Worm (Caenorhabditis elegans) whole organism, L4/young adult: ENCODE results near the gene ZK177.1.

Experiments used
- W03F9.2 ChIP-seq: fragments of 150-350 bp; optimal IDR thresholded peaks from 2 replicates; lab custom pipeline; 2014; ENCODE audit warnings: missing biosample characterization, missing genetic modification characterization
- dao-5 ChIP-seq: sonication (generic microtip); optimal IDR thresholded peaks from 2 replicates; lab custom pipeline; 2016; ENCODE audit warnings: missing genotype, missing genetic modification characterization, moderate library complexity, missing compliant biosample characterization
- him-1 ChIP-seq: sonication (generic microtip); optimal IDR thresholded peaks from 2 replicates; lab custom pipeline; 2016; ENCODE audit warnings: missing genotype, missing genetic modification reagents, missing genetic modification characterization, missing compliant biosample characterization

DNA sequence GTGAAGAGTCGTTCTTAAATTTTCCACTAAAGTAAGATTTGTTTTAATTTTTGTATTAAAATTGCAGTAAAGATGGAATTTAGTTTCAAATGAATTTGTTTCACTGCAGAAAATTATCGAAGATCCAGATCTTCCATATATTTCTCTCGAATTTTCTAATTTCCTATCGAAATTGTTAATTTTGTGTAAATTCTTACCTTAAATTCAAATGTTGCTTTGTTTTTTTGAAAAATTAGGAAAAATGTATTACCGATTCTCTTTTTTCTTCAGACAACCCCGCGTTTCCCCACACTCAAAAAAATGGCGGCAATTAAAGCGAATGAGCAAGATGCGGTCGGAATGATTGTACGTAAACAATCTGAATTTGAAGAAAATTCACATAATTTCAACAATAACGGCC lies 21.8 kb downstream of the ZK177.1 start, which contains the start of gene C17C3.6:
- TF ChIP-seq dao-5 (tag; lab: Kevin White, UChicago) (no peak), W03F9.2 (no peak), him-1 (tag; lab: Kevin White, UChicago) (no peak)
